Worm (Caenorhabditis elegans) whole organism, L2 larva: ENCODE results near the gene lgc-28.

Experiments used
- crh-2 ChIP-seq: sonication (generic microtip); optimal IDR thresholded peaks from 2 replicates; lab custom pipeline; 2017; ENCODE audit warnings: missing biosample characterization, missing genetic modification characterization
- dmd-4 ChIP-seq: sonication (generic microtip); optimal IDR thresholded peaks from 2 replicates; lab custom pipeline; 2017; ENCODE audit warnings: missing biosample characterization, missing genetic modification characterization
- egl-27 ChIP-seq: sonication (generic microtip); optimal IDR thresholded peaks from 3 replicates; lab custom pipeline; 2017; ENCODE audit warnings: missing biosample characterization, missing genetic modification reagents, missing genetic modification characterization
- elt-1 ChIP-seq: fragments of 150-350 bp; optimal IDR thresholded peaks from 2 replicates; lab custom pipeline; 2014; ENCODE audit warnings: missing biosample characterization, missing genetic modification characterization
- fos-1 ChIP-seq: fragments of 150-350 bp; optimal IDR thresholded peaks from 2 replicates; lab custom pipeline; 2014; ENCODE audit warnings: missing biosample characterization, missing genetic modification characterization
- lin-11 ChIP-seq: fragments of 150-350 bp; sonication (generic microtip); optimal IDR thresholded peaks from 2 replicates; lab custom pipeline; 2014; ENCODE audit warnings: missing biosample characterization, missing genetic modification characterization, inconsistent platforms, mixed read lengths
- lsy-2 ChIP-seq, 2 experiments: fragments of 150-350 bp in 1 of 2; sonication (generic microtip) in 1 of 2; optimal IDR thresholded peaks; 2 replicates each; lab custom pipeline; 2014 to 2017; ENCODE audit warnings: missing biosample characterization in 2 of 2, missing genetic modification characterization in 2 of 2
- mdl-1 ChIP-seq, 2 experiments: fragments of 150-350 bp in 1 of 2; sonication (generic microtip) in 1 of 2; optimal IDR thresholded peaks; 2 replicates each; lab custom pipeline; 2017; ENCODE audit warnings: missing biosample characterization in 2 of 2, missing genetic modification characterization in 2 of 2
- nhr-10 ChIP-seq: sonication (generic microtip); optimal IDR thresholded peaks from 2 replicates; lab custom pipeline; 2017; ENCODE audit warnings: missing biosample characterization, missing genetic modification characterization
- nhr-11 ChIP-seq: fragments of 150-350 bp; optimal IDR thresholded peaks from 2 replicates; lab custom pipeline; 2014; ENCODE audit warnings: missing biosample characterization, missing genetic modification characterization
- nhr-12 ChIP-seq: fragments of 150-350 bp; optimal IDR thresholded peaks from 2 replicates; lab custom pipeline; 2014; ENCODE audit warnings: missing biosample characterization, missing genetic modification characterization
- nhr-237 ChIP-seq: fragments of 150-350 bp; optimal IDR thresholded peaks from 2 replicates; lab custom pipeline; 2014; ENCODE audit warnings: missing biosample characterization, missing genetic modification characterization
- snpc-4 ChIP-seq: fragments of 150-350 bp; optimal IDR thresholded peaks from 2 replicates; lab custom pipeline; 2014; ENCODE audit warnings: missing biosample characterization, missing genetic modification characterization
- ztf-4 ChIP-seq: fragments of 150-350 bp; optimal IDR thresholded peaks from 2 replicates; lab custom pipeline; 2014; ENCODE audit warnings: missing biosample characterization, missing genetic modification characterization

- TF ChIP-seq snpc-4 (tag; lab: Kevin White, UChicago): no peak
- TF ChIP-seq nhr-237 (tag; lab: Kevin White, UChicago): no peak
- TF ChIP-seq nhr-12 (tag; lab: Kevin White, UChicago): no peak
- TF ChIP-seq egl-27 (tag; lab: Kevin White, UChicago): no peak
- no peak for TF ChIP-seq lin-11 (tag; lab: Kevin White, UChicago)
- no peak for TF ChIP-seq fos-1 (tag; lab: Kevin White, UChicago)
- no peak for TF ChIP-seq nhr-10 (tag; lab: Kevin White, UChicago)
- no peak for TF ChIP-seq lsy-2 (tag; optimal IDR thresholded peaks at IDR 0.05; lab: Kevin White, UChicago)
- no peak for TF ChIP-seq nhr-11 (tag; lab: Kevin White, UChicago)
- TF ChIP-seq mdl-1 (tag; optimal IDR thresholded peaks at IDR 0.05; lab: Kevin White, UChicago): no peak
- TF ChIP-seq crh-2 (tag; lab: Kevin White, UChicago): no peak
- no peak for TF ChIP-seq ztf-4 (tag; lab: Kevin White, UChicago)
- no peak for TF ChIP-seq elt-1 (tag; lab: Kevin White, UChicago)
- TF ChIP-seq dmd-4 (tag; lab: Kevin White, UChicago): no peak
Measured at ce11 chrII:2637359-2637758, 12.5 kb downstream of the lgc-28 start, which contains the start of gene F22E5.21.
